Worm (Caenorhabditis elegans): ENCODE measurements around the gene zfp-2.

DNA sequence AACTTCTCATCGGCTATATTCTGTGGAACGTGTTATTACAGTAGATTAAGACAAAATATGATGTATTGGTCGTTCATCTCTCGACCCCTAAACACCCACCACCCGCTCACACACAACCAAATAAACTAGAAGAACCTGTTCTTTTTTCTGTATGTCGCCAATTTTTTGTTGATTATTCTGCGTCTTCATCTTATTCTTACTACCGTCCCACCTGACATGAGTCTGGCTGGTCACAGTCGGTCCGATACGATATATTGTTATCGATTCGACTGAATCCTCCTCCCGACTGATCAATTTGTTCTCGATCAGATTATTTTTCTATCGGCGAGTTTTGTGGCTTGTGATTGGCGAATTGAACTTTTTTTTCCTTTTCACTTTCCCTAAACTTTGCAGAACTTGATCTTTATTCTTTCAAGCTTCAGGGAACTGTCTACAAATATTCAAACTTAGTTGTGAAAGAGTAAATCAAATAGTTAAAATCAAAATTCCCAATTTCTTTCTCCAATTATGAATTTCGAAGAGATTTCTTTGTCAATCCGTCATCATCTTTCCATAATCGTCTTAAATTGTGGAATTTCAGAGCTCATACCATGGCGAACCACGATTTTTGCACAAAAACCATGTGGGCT lies 2.4 kb upstream of the zfp-2 start, which contains the start of gene F35H8.2:
- TF ChIP-seq pqm-1 (tag; optimal IDR thresholded peaks at IDR 0.05) (no peak), dsc-1 (tag; optimal IDR thresholded peaks at IDR 0.05) (no peak), lsy-2 (tag; optimal IDR thresholded peaks at IDR 0.05) (no peak), hpl-2 (GFP tag; optimal IDR thresholded peaks at IDR 0.05) (no peak), unc-62 (GFP tag; optimal IDR thresholded peaks at IDR 0.05) (no peak)

Measured in whole organism, L1 larva.